Fruit fly (Drosophila melanogaster) whole organism: ENCODE data around the gene CG15019.

Experiments
- CG8478 ChIP-seq: fragments of >200 bp; optimal IDR thresholded peaks from 2 replicates; lab custom pipeline; 2018; ENCODE audit warnings: inconsistent platforms
- psq ChIP-seq: fragments of >200 bp; optimal IDR thresholded peaks from 2 replicates; lab custom pipeline; 2017

- TF ChIP-seq CG8478 (lab: Kevin White, UChicago): no peak
- no peak for TF ChIP-seq psq (lab: Kevin White, UChicago)
Measured at dm6 chr3L:4363887-4364794, 41.7 kb downstream of the CG15019 start, which contains the start of the genes Cip4 and mRpS6.
